Fruit fly (Drosophila melanogaster) whole organism, embryonic: ENCODE data around the gene CheA75a.
A peak's percentile ranks its signal among the peaks of the same experiment; 100 is the strongest.

Experiments used
- Antp ChIP-seq: fragments of 200-800 bp; sonication (Bioruptor generic); optimal IDR thresholded peaks from 3 replicates; lab custom pipeline; 2016; ENCODE audit warnings: missing biosample characterization, missing genetic modification characterization
- CG10147 ChIP-seq: fragments of 200-800 bp; sonication (Bioruptor generic); optimal IDR thresholded peaks from 2 replicates; lab custom pipeline; 2019; ENCODE audit warnings: missing biosample characterization, mild to moderate bottlenecking, missing genetic modification characterization, moderate library complexity
- CG10654 ChIP-seq: fragments of 200-800 bp; sonication (Bioruptor generic); optimal IDR thresholded peaks from 2 replicates; lab custom pipeline; 2016; ENCODE audit warnings: missing biosample characterization, missing genetic modification characterization
- CG10959 ChIP-seq: fragments of 200-800 bp; sonication (Bioruptor generic); IDR thresholded peaks from 2 replicates; pipeline ENCODE4 v1.3.6; 2022; ENCODE audit warnings: missing biosample characterization, missing genetic modification characterization
- CG11093 ChIP-seq: fragments of 200-800 bp; sonication (Bioruptor generic); IDR thresholded peaks from 3 replicates; pipeline ENCODE4 v1.3.6; 2022; ENCODE audit warnings: missing biosample characterization, missing genetic modification characterization
- CG12299 ChIP-seq: fragments of 200-800 bp; sonication (Bioruptor generic); optimal IDR thresholded peaks from 2 replicates; lab custom pipeline; 2018; ENCODE audit warnings: missing biosample characterization, mild to moderate bottlenecking, missing genetic modification characterization
- CG12744 ChIP-seq: fragments of 200-800 bp; sonication (Bioruptor generic); optimal IDR thresholded peaks from 2 replicates; lab custom pipeline; 2016; ENCODE audit warnings: missing biosample characterization, missing genetic modification characterization
- CG12769 ChIP-seq: fragments of 200-800 bp; sonication (Bioruptor generic); optimal IDR thresholded peaks from 2 replicates; lab custom pipeline; 2019; ENCODE audit warnings: missing biosample characterization, mild to moderate bottlenecking, missing genetic modification characterization, moderate library complexity
- CG14667 ChIP-seq: fragments of 200-800 bp; sonication (Bioruptor generic); IDR thresholded peaks from 2 replicates; pipeline ENCODE4 v1.3.6; 2022; ENCODE audit warnings: missing biosample characterization, missing genetic modification characterization
- CG14710 ChIP-seq: fragments of 200-800 bp; sonication (Bioruptor generic); optimal IDR thresholded peaks from 3 replicates; lab custom pipeline; 2019; ENCODE audit warnings: missing biosample characterization, mild to moderate bottlenecking, missing genetic modification characterization, moderate library complexity
- CG1529 ChIP-seq: fragments of 200-800 bp; sonication (Bioruptor generic); optimal IDR thresholded peaks from 3 replicates; lab custom pipeline; 2018; ENCODE audit warnings: missing biosample characterization, missing genetic modification characterization
- CG16815 ChIP-seq: fragments of 200-800 bp; sonication (Bioruptor generic); optimal IDR thresholded peaks from 3 replicates; lab custom pipeline; 2017; ENCODE audit warnings: missing biosample characterization, mild to moderate bottlenecking, missing genetic modification characterization
- CG17802 ChIP-seq: fragments of 200-800 bp; sonication (Bioruptor generic); optimal IDR thresholded peaks from 2 replicates; lab custom pipeline; 2018; ENCODE audit warnings: missing biosample characterization, mild to moderate bottlenecking, missing genetic modification characterization, moderate library complexity
- CG2129 ChIP-seq: fragments of 200-800 bp; sonication (Bioruptor generic); IDR thresholded peaks from 2 replicates; pipeline ENCODE4 v1.3.6; 2022; ENCODE audit warnings: missing biosample characterization, missing genetic modification characterization; ENCODE audit not compliant: partially characterized antibody
- CG4707 ChIP-seq: fragments of 200-800 bp; sonication (Bioruptor generic); optimal IDR thresholded peaks from 2 replicates; lab custom pipeline; 2018; ENCODE audit warnings: missing biosample characterization, mild to moderate bottlenecking, missing genetic modification characterization, moderate library complexity
- CG6689 ChIP-seq: fragments of 200-800 bp; sonication (Bioruptor generic); IDR thresholded peaks from 2 replicates; pipeline ENCODE4 v1.3.6; 2022; ENCODE audit warnings: missing biosample characterization, missing genetic modification characterization
- CG6765 ChIP-seq: fragments of 200-800 bp; sonication (Bioruptor generic); optimal IDR thresholded peaks from 3 replicates; lab custom pipeline; 2017; ENCODE audit warnings: missing biosample characterization, mild to moderate bottlenecking, missing genetic modification characterization
- CG8924 ChIP-seq: fragments of 200-800 bp; optimal IDR thresholded peaks from 3 replicates; lab custom pipeline; 2019; ENCODE audit warnings: missing biosample characterization, mild to moderate bottlenecking, missing genetic modification characterization, moderate library complexity
- CG8944 ChIP-seq: fragments of 200-800 bp; sonication (Bioruptor generic); optimal IDR thresholded peaks from 3 replicates; lab custom pipeline; 2016; ENCODE audit warnings: missing biosample characterization, missing genetic modification characterization
- CG9932 ChIP-seq: fragments of 200-800 bp; sonication (Bioruptor generic); IDR thresholded peaks from 2 replicates; pipeline ENCODE4 v1.3.6; 2022; ENCODE audit warnings: missing biosample characterization, missing genetic modification characterization
- Ravus ChIP-seq: fragments of 200-800 bp; sonication (Bioruptor generic); IDR thresholded peaks from 2 replicates; pipeline ENCODE4 v1.3.6; 2022; ENCODE audit warnings: missing biosample characterization, missing genetic modification characterization
- Scr ChIP-seq: fragments of 200-800 bp; sonication (Bioruptor generic); IDR thresholded peaks from 2 replicates; pipeline ENCODE4 v1.3.6; 2022; ENCODE audit warnings: missing biosample characterization, missing genetic modification characterization; ENCODE audit not compliant: partially characterized antibody
- Sin3A ChIP-seq: fragments of >200 bp; optimal IDR thresholded peaks from 2 replicates; lab custom pipeline; 2018
- Sox102F ChIP-seq: fragments of 200-800 bp; sonication (Bioruptor generic); optimal IDR thresholded peaks from 2 replicates; lab custom pipeline; 2018; ENCODE audit warnings: missing biosample characterization, mild to moderate bottlenecking, missing genetic modification characterization, moderate library complexity
- Usf ChIP-seq: fragments of 200-800 bp; sonication (Bioruptor generic); optimal IDR thresholded peaks from 2 replicates; lab custom pipeline; 2017; ENCODE audit warnings: missing genotype, missing biosample characterization, missing genetic modification characterization
- ac ChIP-seq: fragments of 200-800 bp; sonication (Bioruptor generic); optimal IDR thresholded peaks from 3 replicates; lab custom pipeline; 2017; ENCODE audit warnings: missing biosample characterization, mild to moderate bottlenecking, missing genetic modification characterization
- aop ChIP-seq: fragments of 200-800 bp; sonication (Bioruptor generic); IDR thresholded peaks from 2 replicates; pipeline ENCODE4 v1.3.6; 2022; ENCODE audit warnings: missing biosample characterization, missing genetic modification characterization
- br ChIP-seq: fragments of >200 bp; optimal IDR thresholded peaks from 2 replicates; lab custom pipeline; 2017
- crol ChIP-seq: fragments of 200-800 bp; sonication (Bioruptor generic); IDR thresholded peaks from 2 replicates; pipeline ENCODE4 v1.3.6; 2022; ENCODE audit warnings: missing biosample characterization, missing genetic modification characterization
- da ChIP-seq: fragments of 200-800 bp; sonication (Bioruptor generic); optimal IDR thresholded peaks from 2 replicates; lab custom pipeline; 2016; ENCODE audit warnings: missing biosample characterization, missing genetic modification characterization
- dmrt99B ChIP-seq: fragments of 200-800 bp; sonication (Bioruptor generic); optimal IDR thresholded peaks from 2 replicates; lab custom pipeline; 2018; ENCODE audit warnings: missing biosample characterization, mild to moderate bottlenecking, missing genetic modification characterization, moderate library complexity
- fd64A ChIP-seq: fragments of 200-800 bp; sonication (Bioruptor generic); optimal IDR thresholded peaks from 3 replicates; lab custom pipeline; 2018; ENCODE audit warnings: missing biosample characterization, mild to moderate bottlenecking, missing genetic modification characterization
- fd96Cb ChIP-seq: fragments of 200-800 bp; sonication (Bioruptor generic); optimal IDR thresholded peaks from 2 replicates; lab custom pipeline; 2018; ENCODE audit warnings: missing biosample characterization, mild to moderate bottlenecking, missing genetic modification characterization, moderate library complexity
- fru ChIP-seq: fragments of >200 bp; optimal IDR thresholded peaks from 2 replicates; lab custom pipeline; 2017
- gem ChIP-seq: fragments of 200-800 bp; sonication (Bioruptor generic); optimal IDR thresholded peaks from 2 replicates; lab custom pipeline; 2019; ENCODE audit warnings: missing biosample characterization, mild to moderate bottlenecking, missing genetic modification characterization, moderate library complexity
- gro ChIP-seq: fragments of 200-800 bp; sonication (Bioruptor generic); optimal IDR thresholded peaks from 2 replicates; lab custom pipeline; 2016; ENCODE audit warnings: missing biosample characterization, missing genetic modification characterization
- her ChIP-seq: fragments of 200-800 bp; sonication (Bioruptor generic); optimal IDR thresholded peaks from 2 replicates; lab custom pipeline; 2016; ENCODE audit warnings: missing biosample characterization, missing genetic modification characterization
- knrl ChIP-seq: fragments of 200-800 bp; sonication (Bioruptor generic); IDR thresholded peaks from 3 replicates; pipeline ENCODE4 v1.3.6; 2022; ENCODE audit warnings: missing biosample characterization, missing genetic modification characterization; ENCODE audit not compliant: partially characterized antibody
- lab ChIP-seq: fragments of 200-800 bp; sonication (Bioruptor generic); optimal IDR thresholded peaks from 3 replicates; lab custom pipeline; 2017; ENCODE audit warnings: missing biosample characterization, missing genetic modification characterization, mild to moderate bottlenecking, moderate library complexity, missing genetic modification reagents
- lov ChIP-seq, 2 experiments: fragments of 200-800 bp in 1 of 2; fragments of >200 bp in 1 of 2; sonication (Bioruptor generic) in 1 of 2; IDR thresholded peaks in 1 of 2; optimal IDR thresholded peaks in 1 of 2; 2 replicates in 1 of 2; 3 replicates in 1 of 2; pipeline versions ENCODE4 v1.3.6 to Lab custom; 2017 to 2022; ENCODE audit warnings: missing biosample characterization in 1 of 2, missing genetic modification characterization in 1 of 2
- nmo ChIP-seq: fragments of 200-800 bp; sonication (Bioruptor generic); optimal IDR thresholded peaks from 2 replicates; lab custom pipeline; 2018; ENCODE audit warnings: missing biosample characterization, mild to moderate bottlenecking, missing genetic modification characterization, moderate library complexity
- pita ChIP-seq: fragments of 200-800 bp; sonication (Bioruptor generic); optimal IDR thresholded peaks from 2 replicates; lab custom pipeline; 2017; ENCODE audit warnings: missing biosample characterization, mild to moderate bottlenecking, missing genetic modification characterization
- prd ChIP-seq, 3 experiments: fragments of >200 bp in 2 of 3; fragments of 200-800 bp in 1 of 3; sonication (Bioruptor generic) in 1 of 3; optimal IDR thresholded peaks in 2 of 3; IDR thresholded peaks in 1 of 3; 2 replicates in 2 of 3; 3 replicates in 1 of 3; pipeline versions ENCODE4 v1.3.6 to Lab custom; 2017 to 2022; ENCODE audit warnings: missing biosample characterization in 1 of 3, missing genetic modification characterization in 1 of 3
- ro ChIP-seq: fragments of 200-800 bp; sonication (Bioruptor generic); IDR thresholded peaks from 2 replicates; pipeline ENCODE4 v1.3.6; 2022; ENCODE audit warnings: missing biosample characterization, missing genetic modification characterization
- salm ChIP-seq: fragments of 200-800 bp; sonication (Bioruptor generic); optimal IDR thresholded peaks from 2 replicates; lab custom pipeline; 2018; ENCODE audit warnings: missing biosample characterization, mild to moderate bottlenecking, missing genetic modification characterization
- sens ChIP-seq: fragments of 200-800 bp; sonication (Bioruptor generic); peaks from one replicate; lab custom pipeline; 2016; ENCODE audit warnings: missing biosample characterization, missing genetic modification characterization
- sima ChIP-seq: fragments of 200-800 bp; sonication (Bioruptor generic); optimal IDR thresholded peaks from 2 replicates; lab custom pipeline; 2016; ENCODE audit warnings: missing biosample characterization, missing genetic modification characterization
- sisA ChIP-seq: fragments of 200-800 bp; sonication (Bioruptor generic); IDR thresholded peaks from 2 replicates; pipeline ENCODE4 v1.3.6; 2022; ENCODE audit warnings: missing biosample characterization, missing genetic modification characterization
- tin ChIP-seq: fragments of 200-800 bp; sonication (Bioruptor generic); optimal IDR thresholded peaks from 3 replicates; lab custom pipeline; 2016; ENCODE audit warnings: missing biosample characterization, missing genetic modification characterization
- usp ChIP-seq: fragments of >200 bp; optimal IDR thresholded peaks from 2 replicates; lab custom pipeline; 2017; ENCODE audit warnings: missing biosample characterization, missing genetic modification characterization
- zfh2 ChIP-seq: fragments of 200-800 bp; sonication (Bioruptor generic); optimal IDR thresholded peaks from 2 replicates; lab custom pipeline; 2016; ENCODE audit warnings: missing biosample characterization, missing genetic modification characterization

Gene CheA75a

DNA sequence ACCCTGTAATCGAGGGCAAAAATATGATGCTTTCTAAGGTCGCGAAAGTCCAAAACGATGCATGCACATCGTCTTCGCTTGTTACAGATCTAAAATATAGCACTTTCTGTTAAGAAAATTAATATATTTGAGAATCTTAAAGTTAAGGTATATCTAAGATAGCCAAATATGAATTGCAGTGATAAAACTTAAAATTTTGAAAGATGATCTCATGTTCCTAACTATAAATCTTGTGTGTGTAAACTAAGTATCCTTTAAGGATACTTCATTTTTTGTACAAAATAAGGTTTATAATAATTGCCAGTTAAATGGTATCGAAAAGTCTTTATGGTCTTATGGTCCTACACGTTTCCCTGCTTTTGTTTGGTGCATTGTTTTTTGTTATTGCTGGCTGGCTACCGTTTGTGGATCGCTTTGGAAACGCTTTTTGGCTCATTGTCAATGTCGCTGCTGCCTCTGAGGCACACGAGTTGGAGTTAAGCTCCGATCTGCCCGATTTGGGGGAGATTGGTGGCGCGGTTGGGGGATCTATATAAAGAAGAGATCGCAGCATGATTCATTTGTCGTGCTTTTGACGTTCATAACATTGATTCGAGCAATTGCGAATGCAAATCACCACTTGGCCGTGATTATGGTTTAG is 10.8 kb upstream of the CheA75a start (continued):
- TF ChIP-seq ac (GFP tag; lab: Kevin White, UChicago): no peak
- TF ChIP-seq CG12769 (tag; lab: Kevin White, UChicago): no peak
- peak; percentile 33 for TF ChIP-seq Sox102F (GFP tag; lab: Kevin White, UChicago)
- TF ChIP-seq lab (GFP tag; lab: Kevin White, UChicago): no peak
- TF ChIP-seq lov (optimal IDR thresholded peaks at IDR 0.05; lab: Kevin White, UChicago): no peak
- TF ChIP-seq lov (GFP tag; IDR thresholded peaks at IDR 0.05; lab: Robert Waterston, UW): 0 out of 3 replicates have a peak, but pooled peaks have one; percentile 12
- no peak for TF ChIP-seq prd (optimal IDR thresholded peaks at IDR 0.05; lab: Kevin White, UChicago)
- no peak for TF ChIP-seq prd (GFP tag; IDR thresholded peaks at IDR 0.05; lab: Robert Waterston, UW)
- no peak for TF ChIP-seq CG12299 (tag; lab: Kevin White, UChicago)
- no peak for TF ChIP-seq ro (GFP tag; lab: Robert Waterston, UW)
- TF ChIP-seq knrl: no peak
- peak; percentile 52 for TF ChIP-seq dmrt99B (tag; lab: Kevin White, UChicago)
- TF ChIP-seq Usf (GFP tag; lab: Kevin White, UChicago): no peak
- no peak for TF ChIP-seq CG10147 (GFP tag; lab: Kevin White, UChicago)
- no peak for TF ChIP-seq salm
- TF ChIP-seq fd64A (GFP tag; lab: Kevin White, UChicago): no peak
- peak; percentile 3 for TF ChIP-seq CG8924 (tag; lab: Kevin White, UChicago)
- TF ChIP-seq nmo (GFP tag; lab: Kevin White, UChicago): peak; percentile 47
- TF ChIP-seq Scr (GFP tag; lab: Robert Waterston, UW): no peak
- no peak for TF ChIP-seq gro (GFP tag; lab: Kevin White, UChicago)
- TF ChIP-seq CG4707 (GFP tag; lab: Kevin White, UChicago): no peak
- TF ChIP-seq gem: peak; percentile 49
- no peak for TF ChIP-seq CG8944
- 0 out of 2 replicates have a peak, but pooled peaks have one; percentile 10 for TF ChIP-seq CG6689 (GFP tag; lab: Robert Waterston, UW)
- TF ChIP-seq CG14667 (GFP tag; lab: Robert Waterston, UW): no peak
- peak; percentile 15 for TF ChIP-seq CG14710
- no peak for TF ChIP-seq sima
- TF ChIP-seq CG1529 (GFP tag; lab: Kevin White, UChicago): peak; percentile 6
- no peak for TF ChIP-seq crol (GFP tag; lab: Robert Waterston, UW)
- no peak for TF ChIP-seq sisA (GFP tag; lab: Robert Waterston, UW)
- no peak for TF ChIP-seq Ravus
- no peak for TF ChIP-seq Antp (GFP tag; lab: Kevin White, UChicago)
- TF ChIP-seq usp: no peak
- no peak for TF ChIP-seq Sin3A (lab: Kevin White, UChicago)
- no peak for TF ChIP-seq CG11093 (GFP tag; lab: Robert Waterston, UW)
- TF ChIP-seq CG9932 (GFP tag; lab: Robert Waterston, UW): no peak
- TF ChIP-seq CG10654: no peak
- no peak for TF ChIP-seq CG10959 (GFP tag; lab: Robert Waterston, UW)
- TF ChIP-seq aop (GFP tag; lab: Robert Waterston, UW): no peak
- no peak for TF ChIP-seq pita (GFP tag; lab: Kevin White, UChicago)
- TF ChIP-seq da: no peak
- no peak for TF ChIP-seq zfh2 (GFP tag; lab: Kevin White, UChicago)
- no peak for TF ChIP-seq her (GFP tag; lab: Kevin White, UChicago)
- TF ChIP-seq CG2129: no peak
- TF ChIP-seq CG12744: no peak
- no peak for TF ChIP-seq tin
- no peak for TF ChIP-seq CG6765
- TF ChIP-seq CG17802 (tag; lab: Kevin White, UChicago): no peak
- TF ChIP-seq CG16815 (GFP tag; lab: Kevin White, UChicago): no peak
- no peak for TF ChIP-seq br (lab: Kevin White, UChicago)
- peak; percentile 76 for TF ChIP-seq sens
- TF ChIP-seq fd96Cb (tag; lab: Kevin White, UChicago): peak; percentile 20
- TF ChIP-seq fru: no peak
